Worm (Caenorhabditis elegans) whole organism, L2 larva: ENCODE measurements around the gene cbp-1.
A peak's percentile ranks its signal among the peaks of the same experiment; 100 is the strongest.

Experiments
- C34F6.9 ChIP-seq: fragments of 150-350 bp; optimal IDR thresholded peaks from 2 replicates; lab custom pipeline; 2014; ENCODE audit warnings: missing biosample characterization, missing genetic modification characterization
- F13H6.1 ChIP-seq: sonication (generic microtip); optimal IDR thresholded peaks from 2 replicates; lab custom pipeline; 2016; ENCODE audit warnings: missing genetic modification characterization, missing compliant biosample characterization
- R02D3.7 ChIP-seq: fragments of 150-350 bp; optimal IDR thresholded peaks from 2 replicates; lab custom pipeline; 2014; ENCODE audit warnings: missing biosample characterization, missing genetic modification characterization
- ZK546.5 ChIP-seq: sonication (generic microtip); optimal IDR thresholded peaks from 2 replicates; lab custom pipeline; 2017; ENCODE audit warnings: missing biosample characterization, missing genetic modification characterization
- ama-1 ChIP-seq: fragments of 150-350 bp; optimal IDR thresholded peaks from 2 replicates; lab custom pipeline; 2018; ENCODE audit warnings: inconsistent platforms
- blmp-1 ChIP-seq: sonication (generic microtip); optimal IDR thresholded peaks from 2 replicates; lab custom pipeline; 2017; ENCODE audit warnings: missing genetic modification characterization, mild to moderate bottlenecking, missing compliant biosample characterization, antibody characterized with exemption, moderate library complexity; ENCODE audit not compliant: insufficient read depth
- ceh-16 ChIP-seq: fragments of 150-350 bp; optimal IDR thresholded peaks from 2 replicates; lab custom pipeline; 2014; ENCODE audit warnings: missing biosample characterization, missing genetic modification characterization
- ceh-82 ChIP-seq: fragments of 150-350 bp; optimal IDR thresholded peaks from 2 replicates; lab custom pipeline; 2014; ENCODE audit warnings: missing biosample characterization, missing genetic modification characterization
- crh-2 ChIP-seq: sonication (generic microtip); optimal IDR thresholded peaks from 2 replicates; lab custom pipeline; 2017; ENCODE audit warnings: missing biosample characterization, missing genetic modification characterization
- egl-27 ChIP-seq: sonication (generic microtip); optimal IDR thresholded peaks from 3 replicates; lab custom pipeline; 2017; ENCODE audit warnings: missing biosample characterization, missing genetic modification reagents, missing genetic modification characterization
- elt-3 ChIP-seq: sonication (generic microtip); optimal IDR thresholded peaks from 2 replicates; lab custom pipeline; 2017; ENCODE audit warnings: missing biosample characterization, missing genetic modification characterization
- fos-1 ChIP-seq: fragments of 150-350 bp; optimal IDR thresholded peaks from 2 replicates; lab custom pipeline; 2014; ENCODE audit warnings: missing biosample characterization, missing genetic modification characterization
- gmeb-1 ChIP-seq: fragments of 150-350 bp; optimal IDR thresholded peaks from 2 replicates; lab custom pipeline; 2014; ENCODE audit warnings: missing biosample characterization, missing genetic modification characterization
- lin-11 ChIP-seq: fragments of 150-350 bp; sonication (generic microtip); optimal IDR thresholded peaks from 2 replicates; lab custom pipeline; 2014; ENCODE audit warnings: missing biosample characterization, missing genetic modification characterization, inconsistent platforms, mixed read lengths
- lin-13 ChIP-seq: fragments of 150-350 bp; optimal IDR thresholded peaks from 2 replicates; lab custom pipeline; 2014; ENCODE audit warnings: missing biosample characterization, missing genetic modification reagents, missing genetic modification characterization
- lsy-2 ChIP-seq, 2 experiments: fragments of 150-350 bp in 1 of 2; sonication (generic microtip) in 1 of 2; optimal IDR thresholded peaks; 2 replicates each; lab custom pipeline; 2014 to 2017; ENCODE audit warnings: missing biosample characterization in 2 of 2, missing genetic modification characterization in 2 of 2
- mab-5 ChIP-seq: fragments of 150-350 bp; optimal IDR thresholded peaks from 2 replicates; lab custom pipeline; 2014; ENCODE audit warnings: missing biosample characterization, missing genetic modification characterization
- mbf-1 ChIP-seq: sonication (generic microtip); optimal IDR thresholded peaks from 2 replicates; lab custom pipeline; 2017; ENCODE audit warnings: missing biosample characterization, missing genetic modification characterization
- mdl-1 ChIP-seq, 2 experiments: fragments of 150-350 bp in 1 of 2; sonication (generic microtip) in 1 of 2; optimal IDR thresholded peaks; 2 replicates each; lab custom pipeline; 2017; ENCODE audit warnings: missing biosample characterization in 2 of 2, missing genetic modification characterization in 2 of 2
- nhr-10 ChIP-seq: sonication (generic microtip); optimal IDR thresholded peaks from 2 replicates; lab custom pipeline; 2017; ENCODE audit warnings: missing biosample characterization, missing genetic modification characterization
- nhr-11 ChIP-seq: fragments of 150-350 bp; optimal IDR thresholded peaks from 2 replicates; lab custom pipeline; 2014; ENCODE audit warnings: missing biosample characterization, missing genetic modification characterization
- nhr-12 ChIP-seq: fragments of 150-350 bp; optimal IDR thresholded peaks from 2 replicates; lab custom pipeline; 2014; ENCODE audit warnings: missing biosample characterization, missing genetic modification characterization
- nhr-129 ChIP-seq: fragments of 150-350 bp; optimal IDR thresholded peaks from 2 replicates; lab custom pipeline; 2014; ENCODE audit warnings: missing biosample characterization, missing genetic modification characterization
- nhr-21 ChIP-seq: fragments of 150-350 bp; optimal IDR thresholded peaks from 2 replicates; lab custom pipeline; 2014; ENCODE audit warnings: missing biosample characterization, missing genetic modification characterization
- nhr-23 ChIP-seq: fragments of 150-350 bp; optimal IDR thresholded peaks from 2 replicates; lab custom pipeline; 2014; ENCODE audit warnings: missing biosample characterization, missing genetic modification reagents, missing genetic modification characterization
- nhr-6 ChIP-seq: fragments of 150-350 bp; optimal IDR thresholded peaks from 2 replicates; lab custom pipeline; 2014; ENCODE audit warnings: missing biosample characterization, missing genetic modification characterization
- nhr-77 ChIP-seq: fragments of 150-350 bp; optimal IDR thresholded peaks from 2 replicates; lab custom pipeline; 2014; ENCODE audit warnings: missing biosample characterization, missing genetic modification characterization
- peb-1 ChIP-seq: fragments of 150-350 bp; optimal IDR thresholded peaks from 2 replicates; lab custom pipeline; 2014; ENCODE audit warnings: missing biosample characterization, missing genetic modification characterization
- sem-4 ChIP-seq: fragments of 150-350 bp; optimal IDR thresholded peaks from 2 replicates; lab custom pipeline; 2014; ENCODE audit warnings: missing biosample characterization, missing genetic modification reagents, missing genetic modification characterization
- skn-1 ChIP-seq: sonication (generic microtip); optimal IDR thresholded peaks from 2 replicates; lab custom pipeline; 2017; ENCODE audit warnings: missing biosample characterization, missing genetic modification characterization
- sma-3 ChIP-seq: sonication (generic microtip); optimal IDR thresholded peaks from 2 replicates; lab custom pipeline; 2016; ENCODE audit warnings: missing genetic modification reagents, missing genetic modification characterization, missing compliant biosample characterization
- sma-9 ChIP-seq, 2 experiments: fragments of 150-350 bp in 1 of 2; sonication (generic microtip) in 1 of 2; optimal IDR thresholded peaks; 2 replicates each; lab custom pipeline; 2014 to 2016; ENCODE audit warnings: missing genetic modification characterization in 2 of 2, mild to moderate bottlenecking in 1 of 2, missing biosample characterization in 1 of 2, missing compliant biosample characterization in 1 of 2, missing genetic modification reagents in 1 of 2, moderate library complexity in 1 of 2
- snpc-4 ChIP-seq: fragments of 150-350 bp; optimal IDR thresholded peaks from 2 replicates; lab custom pipeline; 2014; ENCODE audit warnings: missing biosample characterization, missing genetic modification characterization
- unc-39 ChIP-seq: fragments of 150-350 bp; optimal IDR thresholded peaks from 2 replicates; lab custom pipeline; 2014; ENCODE audit warnings: missing biosample characterization, missing genetic modification characterization
- unc-55 ChIP-seq: fragments of 150-350 bp; sonication (generic microtip); optimal IDR thresholded peaks from 3 replicates; lab custom pipeline; 2014; ENCODE audit warnings: missing biosample characterization, missing genetic modification reagents, missing genetic modification characterization
- unc-62 ChIP-seq: fragments of 150-350 bp; optimal IDR thresholded peaks from 2 replicates; lab custom pipeline; 2014; ENCODE audit warnings: missing biosample characterization, missing genetic modification reagents, missing genetic modification characterization
- zag-1 ChIP-seq: fragments of 150-350 bp; optimal IDR thresholded peaks from 2 replicates; lab custom pipeline; 2014; ENCODE audit warnings: missing biosample characterization, missing genetic modification characterization
- ztf-1 ChIP-seq: fragments of 200-800 bp; sonication (Bioruptor generic); conservative IDR thresholded peaks from 2 replicates; pipeline ENCODE4 v1.3.6; 2022; ENCODE audit warnings: missing genetic modification characterization, missing compliant biosample characterization
- ztf-11 ChIP-seq: sonication (generic microtip); optimal IDR thresholded peaks from 2 replicates; lab custom pipeline; 2017; ENCODE audit warnings: missing biosample characterization, missing genetic modification characterization
- ztf-4 ChIP-seq: fragments of 150-350 bp; optimal IDR thresholded peaks from 2 replicates; lab custom pipeline; 2014; ENCODE audit warnings: missing biosample characterization, missing genetic modification characterization

cbp-1 gene

ce11 chrIII:9734030-9734429 is 32.3 kb upstream of the cbp-1 start:
- TF ChIP-seq blmp-1 (tag; lab: Kevin White, UChicago) = no peak
- TF ChIP-seq sma-9 (GFP tag; optimal IDR thresholded peaks at IDR 0.05; lab: Kevin White, UChicago) = no peak
- no peak for TF ChIP-seq sma-9 (tag; optimal IDR thresholded peaks at IDR 0.05; lab: Kevin White, UChicago)
- TF ChIP-seq R02D3.7 = no peak
- no peak for TF ChIP-seq snpc-4

DNA sequence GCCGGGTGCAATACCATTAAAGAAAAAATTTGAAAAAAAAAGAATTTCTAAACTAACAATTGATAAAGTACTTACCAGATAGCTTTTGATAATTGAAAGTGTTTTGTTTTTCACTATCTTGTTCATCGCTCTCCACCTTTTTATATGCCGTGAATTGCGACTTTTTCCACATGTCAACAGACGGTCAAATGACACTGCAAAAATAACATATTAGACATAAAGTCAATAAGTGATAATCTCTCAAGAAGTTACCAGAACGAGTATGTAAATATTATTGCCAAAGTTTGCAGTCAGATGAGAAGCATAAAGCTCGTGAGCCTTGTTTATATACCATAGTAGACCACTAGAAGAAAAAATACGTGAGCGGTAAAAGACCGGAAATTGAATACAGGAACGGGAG is 30.5 kb upstream of the cbp-1 start, which contains the start of gene dao-6:
dao-6 (minus strand) TSS at position 345 of the 400 bp plus-strand sequence.
- no peak for TF ChIP-seq mdl-1 (tag; optimal IDR thresholded peaks at IDR 0.05; lab: Kevin White, UChicago)
- TF ChIP-seq R02D3.7 = no peak
- peak; percentile 42 for TF ChIP-seq nhr-129
- no peak for TF ChIP-seq C34F6.9 (tag; lab: Kevin White, UChicago)
- no peak for TF ChIP-seq ama-1
- no peak for TF ChIP-seq nhr-6 (tag; lab: Kevin White, UChicago)

ce11 chrIII:9738954-9739353 is 27.4 kb upstream of the cbp-1 start, which contains the start of gene hlh-4:
TSS of gene hlh-4 (minus strand) at chrIII:9739054.
- TF ChIP-seq blmp-1 (tag; lab: Kevin White, UChicago) = no peak
- TF ChIP-seq mdl-1 (tag; optimal IDR thresholded peaks at IDR 0.05; lab: Kevin White, UChicago) = no peak
- no peak for TF ChIP-seq elt-3
- TF ChIP-seq C34F6.9 (tag; lab: Kevin White, UChicago) = no peak
- TF ChIP-seq ceh-16 = no peak
- TF ChIP-seq ztf-1 = no peak
- TF ChIP-seq egl-27 = no peak
- TF ChIP-seq skn-1 (tag; lab: Kevin White, UChicago) = no peak
- no peak for TF ChIP-seq nhr-23
- TF ChIP-seq F13H6.1 (tag; lab: Kevin White, UChicago) = no peak
- TF ChIP-seq lin-13 = no peak
- TF ChIP-seq ceh-82 = no peak
- TF ChIP-seq sma-3 (GFP tag; lab: Kevin White, UChicago) = no peak
- no peak for TF ChIP-seq unc-39
- TF ChIP-seq mbf-1 = no peak
- no peak for TF ChIP-seq nhr-11 (tag; lab: Kevin White, UChicago)
- no peak for TF ChIP-seq ztf-4 (tag; lab: Kevin White, UChicago)
- no peak for TF ChIP-seq snpc-4
- no peak for TF ChIP-seq fos-1
- TF ChIP-seq unc-55 (GFP tag; lab: Kevin White, UChicago) = no peak

ce11 chrIII:9740663-9741062 is 25.6 kb upstream of the cbp-1 start:
- TF ChIP-seq lsy-2 (tag; optimal IDR thresholded peaks at IDR 0.05; lab: Kevin White, UChicago) (peak in 1 of 2 experiments; percentile 28), unc-62 (GFP tag; lab: Kevin White, UChicago) (no peak), sem-4 (tag; lab: Kevin White, UChicago) (no peak), zag-1 (no peak), snpc-4 (no peak), ztf-4 (tag; lab: Kevin White, UChicago) (no peak), ztf-1 (no peak), ztf-11 (tag; lab: Kevin White, UChicago) (no peak), crh-2 (tag; lab: Kevin White, UChicago) (no peak)

DNA sequence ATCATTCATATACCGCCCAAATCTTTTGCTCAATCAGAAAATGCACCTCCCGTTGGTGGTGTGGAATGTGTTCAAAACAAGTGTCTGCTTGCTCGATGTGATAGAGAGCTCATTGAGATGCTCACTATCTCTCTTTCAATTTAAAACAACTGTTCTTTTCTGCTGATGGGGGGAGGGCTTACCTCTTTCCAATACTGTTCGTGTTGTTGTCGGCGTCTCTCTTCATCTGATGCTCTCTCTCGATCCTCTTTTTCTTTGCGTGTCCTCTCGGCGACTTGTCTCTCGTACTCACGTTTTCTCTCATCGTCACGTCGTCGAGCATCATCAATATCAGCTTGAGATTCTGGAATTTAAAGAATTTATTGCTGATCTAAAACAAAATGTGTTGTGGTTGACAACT is 24.3 kb upstream of the cbp-1 start:
- no peak for TF ChIP-seq unc-39
- TF ChIP-seq nhr-12 (tag; lab: Kevin White, UChicago) = no peak
- no peak for TF ChIP-seq egl-27
- TF ChIP-seq nhr-77 (tag; lab: Kevin White, UChicago) = no peak
- no peak for TF ChIP-seq lin-11 (tag; lab: Kevin White, UChicago)
- peak; percentile 73 for TF ChIP-seq F13H6.1 (tag; lab: Kevin White, UChicago)
- TF ChIP-seq sem-4 (tag; lab: Kevin White, UChicago) = no peak
- TF ChIP-seq ZK546.5 = no peak
- TF ChIP-seq mab-5 (tag; lab: Kevin White, UChicago) = no peak
- no peak for TF ChIP-seq ztf-4 (tag; lab: Kevin White, UChicago)
- TF ChIP-seq snpc-4 = no peak
- TF ChIP-seq ceh-82 = no peak
- TF ChIP-seq skn-1 (tag; lab: Kevin White, UChicago) = no peak
- TF ChIP-seq mdl-1 (tag; optimal IDR thresholded peaks at IDR 0.05; lab: Kevin White, UChicago) = no peak
- TF ChIP-seq zag-1 = no peak
- peak in 1 of 2 experiments; percentile 33 for TF ChIP-seq lsy-2 (tag; optimal IDR thresholded peaks at IDR 0.05; lab: Kevin White, UChicago)
- no peak for TF ChIP-seq mbf-1
- no peak for TF ChIP-seq peb-1 (tag; lab: Kevin White, UChicago)
- TF ChIP-seq sma-9 (GFP tag; optimal IDR thresholded peaks at IDR 0.05; lab: Kevin White, UChicago) = peak; percentile 50
- no peak for TF ChIP-seq sma-9 (tag; optimal IDR thresholded peaks at IDR 0.05; lab: Kevin White, UChicago)
- TF ChIP-seq gmeb-1 (tag; lab: Kevin White, UChicago) = no peak
- peak; percentile 48 for TF ChIP-seq C34F6.9 (tag; lab: Kevin White, UChicago)
- no peak for TF ChIP-seq nhr-6 (tag; lab: Kevin White, UChicago)
- TF ChIP-seq sma-3 (GFP tag; lab: Kevin White, UChicago) = no peak
- no peak for TF ChIP-seq nhr-11 (tag; lab: Kevin White, UChicago)
- TF ChIP-seq nhr-129 = peak; percentile 31
- no peak for TF ChIP-seq unc-55 (GFP tag; lab: Kevin White, UChicago)
- no peak for TF ChIP-seq nhr-21
- TF ChIP-seq nhr-10 (tag; lab: Kevin White, UChicago) = no peak
- TF ChIP-seq blmp-1 (tag; lab: Kevin White, UChicago) = no peak
- TF ChIP-seq ztf-11 (tag; lab: Kevin White, UChicago) = no peak
